Worm (Caenorhabditis elegans) whole organism, midembryonic: ENCODE data around the gene dhs-8.
A peak's percentile ranks its signal among the peaks of the same experiment; 100 is the strongest.

ENCODE experiments used
- T22C8.4 ChIP-seq: fragments of 200-800 bp; sonication (Bioruptor generic); IDR thresholded peaks from 2 replicates; pipeline ENCODE4 v1.3.6; 2022; ENCODE audit warnings: missing genetic modification characterization, missing compliant biosample characterization
- cog-1 ChIP-seq: sonication (generic microtip); optimal IDR thresholded peaks from 2 replicates; lab custom pipeline; 2016; ENCODE audit warnings: missing genetic modification characterization, missing compliant biosample characterization
- flt-1 ChIP-seq: fragments of 200-800 bp; sonication (Bioruptor generic); IDR thresholded peaks from 2 replicates; pipeline ENCODE4 v1.3.6; 2022; ENCODE audit warnings: missing genetic modification characterization, missing compliant biosample characterization
- klf-2 ChIP-seq: fragments of 200-800 bp; sonication (Bioruptor generic); conservative IDR thresholded peaks from 2 replicates; pipeline ENCODE4 v1.3.6; 2022; ENCODE audit warnings: missing genetic modification reagents, missing genetic modification characterization, missing compliant biosample characterization
- med-1 ChIP-seq: sonication (generic microtip); optimal IDR thresholded peaks from 2 replicates; lab custom pipeline; 2017; ENCODE audit warnings: missing genetic modification characterization, mild to moderate bottlenecking, missing compliant biosample characterization, antibody characterized with exemption, missing genetic modification reagents; ENCODE audit not compliant: insufficient read depth
- ref-1 ChIP-seq: fragments of 200-800 bp; sonication (Bioruptor generic); conservative IDR thresholded peaks from 2 replicates; pipeline ENCODE4 v1.3.6; 2022; ENCODE audit warnings: missing genetic modification reagents, missing genetic modification characterization, missing compliant biosample characterization
- tab-1 ChIP-seq: fragments of 200-800 bp; sonication (Bioruptor generic); IDR thresholded peaks from 2 replicates; pipeline ENCODE4 v1.3.6; 2022; ENCODE audit warnings: missing genetic modification characterization, missing compliant biosample characterization
- ztf-23 ChIP-seq: fragments of 200-800 bp; sonication (Bioruptor generic); IDR thresholded peaks from 2 replicates; pipeline ENCODE4 v1.3.6; 2022; ENCODE audit warnings: missing genetic modification reagents, missing genetic modification characterization, missing compliant biosample characterization
- ztf-29 ChIP-seq: fragments of 200-800 bp; sonication (Bioruptor generic); IDR thresholded peaks from 2 replicates; pipeline ENCODE4 v1.3.6; 2022; ENCODE audit warnings: missing genetic modification reagents, missing genetic modification characterization, missing compliant biosample characterization

dhs-8 gene

DNA sequence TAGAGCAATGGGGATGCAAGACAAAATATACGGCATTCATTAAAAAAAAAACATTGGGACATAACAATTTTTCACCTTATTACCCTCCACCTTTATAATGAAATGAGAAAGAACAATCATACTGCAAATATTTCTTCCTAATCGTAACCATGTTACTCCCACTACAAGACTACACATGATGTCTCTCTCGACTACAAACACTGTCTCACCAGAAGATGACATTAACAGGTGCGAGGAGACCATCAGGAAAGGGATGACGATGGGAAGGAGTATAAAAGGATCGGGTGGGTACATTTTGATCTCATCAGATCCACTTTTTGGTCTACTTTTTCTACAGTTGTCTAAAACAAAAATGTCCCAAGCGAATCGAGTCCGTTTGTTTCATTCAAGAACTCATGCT lies at the start of gene dhs-8:
dhs-8 (plus strand) TSS at position 179 of the 400 bp plus-strand sequence.
- TF ChIP-seq klf-2 (GFP tag; lab: Robert Waterston, UW), result no peak
- no peak for TF ChIP-seq T22C8.4
- no peak for TF ChIP-seq med-1 (GFP tag; lab: Kevin White, UChicago)
- no peak for TF ChIP-seq ref-1
- no peak for TF ChIP-seq ztf-23 (GFP tag; lab: Robert Waterston, UW)
- no peak for TF ChIP-seq cog-1
- no peak for TF ChIP-seq ztf-29
- no peak for TF ChIP-seq tab-1 (GFP tag; lab: Robert Waterston, UW)
- no peak for TF ChIP-seq flt-1 (GFP tag; lab: Robert Waterston, UW)

DNA sequence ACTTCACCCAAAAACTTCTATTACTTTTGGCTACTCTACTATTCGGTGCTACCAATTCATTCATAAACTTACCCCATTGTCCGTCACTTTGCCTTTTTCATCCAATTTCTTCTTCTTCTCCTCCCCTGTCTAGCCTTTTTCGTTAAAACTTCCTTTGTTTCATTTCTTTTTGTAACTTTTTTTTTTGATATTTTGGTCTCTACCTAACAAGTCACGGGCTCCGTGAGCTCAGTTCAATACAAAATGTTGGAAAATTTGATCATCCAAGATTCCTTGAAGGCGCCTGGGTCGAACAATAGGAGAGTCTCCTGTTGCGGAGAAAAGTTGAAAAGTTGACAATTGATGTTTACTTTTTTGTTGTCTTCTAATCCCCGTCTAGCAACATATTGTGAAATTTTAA lies 45.9 kb upstream of the dhs-8 start:
- TF ChIP-seq ref-1, result no peak
- no peak for TF ChIP-seq ztf-23 (GFP tag; lab: Robert Waterston, UW)

DNA sequence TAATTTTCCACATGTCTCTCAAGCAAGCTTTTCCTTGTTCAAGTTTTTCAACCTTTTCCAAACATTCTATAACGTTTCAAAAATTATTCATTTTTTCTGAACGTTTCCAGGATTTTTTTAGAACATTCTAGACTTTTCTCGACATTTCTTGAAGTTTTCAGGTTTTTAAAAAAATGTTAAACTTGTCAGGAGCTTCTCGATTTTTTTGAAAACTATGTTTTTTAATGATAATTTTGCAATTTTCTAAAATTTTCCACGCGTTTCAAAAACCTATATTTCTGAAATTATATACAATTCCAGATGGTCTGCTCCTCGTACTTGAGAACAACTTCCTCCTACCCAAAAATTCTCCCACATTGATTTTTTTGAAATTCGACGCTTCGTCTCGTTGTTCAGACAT lies 42.5 kb upstream of the dhs-8 start, which contains the start of gene dmsr-6:
dmsr-6 (plus strand) TSS at position 301 of the 400 bp plus-strand sequence.
- TF ChIP-seq ztf-29, result no peak
- no peak for TF ChIP-seq ztf-23 (GFP tag; lab: Robert Waterston, UW)
- TF ChIP-seq ref-1, result no peak
- TF ChIP-seq cog-1, result no peak
- no peak for TF ChIP-seq T22C8.4
- no peak for TF ChIP-seq tab-1 (GFP tag; lab: Robert Waterston, UW)
- TF ChIP-seq klf-2 (GFP tag; lab: Robert Waterston, UW), result no peak
- no peak for TF ChIP-seq flt-1 (GFP tag; lab: Robert Waterston, UW)
- no peak for TF ChIP-seq med-1 (GFP tag; lab: Kevin White, UChicago)

DNA sequence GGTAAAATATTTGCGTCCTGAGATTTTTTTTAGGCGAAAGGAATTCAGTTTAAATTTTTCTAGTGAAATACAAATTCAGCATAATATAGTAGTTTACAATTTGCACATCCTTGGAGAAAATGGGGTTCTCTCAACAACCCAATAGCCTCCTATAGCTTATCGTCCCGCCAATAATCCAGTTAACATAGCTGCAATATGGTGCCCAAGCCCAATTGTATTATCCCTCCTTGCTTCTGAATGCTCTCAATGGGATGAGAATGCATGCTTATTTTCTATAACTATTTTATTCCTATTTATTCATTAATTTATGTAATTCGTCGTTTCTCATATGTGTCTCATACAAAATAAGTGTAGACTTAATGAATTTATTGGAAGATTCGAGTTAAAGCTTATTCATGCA lies 27.8 kb upstream of the dhs-8 start:
- no peak for TF ChIP-seq T22C8.4
- no peak for TF ChIP-seq ztf-23 (GFP tag; lab: Robert Waterston, UW)
- TF ChIP-seq tab-1 (GFP tag; lab: Robert Waterston, UW), result no peak
- TF ChIP-seq cog-1, result no peak
- no peak for TF ChIP-seq ref-1
- no peak for TF ChIP-seq med-1 (GFP tag; lab: Kevin White, UChicago)
- no peak for TF ChIP-seq ztf-29
- TF ChIP-seq klf-2 (GFP tag; lab: Robert Waterston, UW), result no peak

ce11 chrII:14474700-14475099 lies 23.1 kb upstream of the dhs-8 start:
- TF ChIP-seq klf-2 (GFP tag; lab: Robert Waterston, UW) (no peak), tab-1 (GFP tag; lab: Robert Waterston, UW) (peak; percentile 64; the same call in 1 of the 2 replicates), ztf-29 (no peak), med-1 (GFP tag; lab: Kevin White, UChicago) (no peak), ztf-23 (GFP tag; lab: Robert Waterston, UW) (no peak), flt-1 (GFP tag; lab: Robert Waterston, UW) (peak; percentile 81), T22C8.4 (no peak), cog-1 (no peak), ref-1 (no peak)

DNA sequence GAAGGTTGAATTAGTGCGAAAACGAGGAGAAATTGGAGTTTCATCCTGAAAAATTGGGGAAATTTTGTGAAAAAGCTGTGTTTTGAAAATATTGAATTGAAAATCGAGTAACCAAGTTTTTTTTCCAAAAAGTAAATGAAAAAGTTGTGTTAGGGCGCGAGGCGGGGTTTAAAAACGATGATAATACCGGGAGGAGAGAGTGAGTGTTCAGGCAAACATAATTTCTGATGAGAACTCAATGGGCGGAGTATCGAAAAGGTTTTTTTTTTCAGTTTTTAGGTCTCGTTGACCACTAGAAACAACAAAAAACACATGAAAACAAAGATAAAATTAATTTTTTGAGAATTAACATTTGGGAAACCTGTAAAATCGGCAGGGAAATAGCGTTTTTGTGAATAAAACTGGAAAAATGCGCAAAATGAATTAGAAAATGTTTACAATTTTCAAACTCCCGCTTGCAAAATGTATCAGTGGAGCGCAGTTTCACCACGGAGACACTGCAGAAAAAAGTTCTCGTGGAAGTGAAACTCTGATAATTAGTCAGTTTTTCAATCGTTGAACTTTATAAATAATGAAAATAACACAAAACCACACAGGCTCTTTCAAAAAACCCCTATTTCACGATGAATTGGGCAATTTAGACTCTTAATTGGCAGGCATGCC lies 18.1 kb upstream of the dhs-8 start, which contains the start of gene C13B4.1:
C13B4.1 (minus strand) TSS at position 51 of the 663 bp plus-strand sequence.
- TF ChIP-seq ztf-23 (GFP tag; lab: Robert Waterston, UW) (0 out of 2 replicates have a peak, but pooled peaks have one; percentile 9), tab-1 (GFP tag; lab: Robert Waterston, UW) (no peak)

- TF ChIP-seq ztf-23 (GFP tag; lab: Robert Waterston, UW), result no peak
- TF ChIP-seq flt-1 (GFP tag; lab: Robert Waterston, UW), result no peak
- TF ChIP-seq cog-1, result no peak
- TF ChIP-seq T22C8.4, result no peak
- TF ChIP-seq ref-1, result no peak
- no peak for TF ChIP-seq med-1 (GFP tag; lab: Kevin White, UChicago)
- no peak for TF ChIP-seq tab-1 (GFP tag; lab: Robert Waterston, UW)
- TF ChIP-seq ztf-29, result no peak
- no peak for TF ChIP-seq klf-2 (GFP tag; lab: Robert Waterston, UW)
These were observed 17.1 kb upstream of the dhs-8 start for ce11 chrII:14480772-14481171.

DNA sequence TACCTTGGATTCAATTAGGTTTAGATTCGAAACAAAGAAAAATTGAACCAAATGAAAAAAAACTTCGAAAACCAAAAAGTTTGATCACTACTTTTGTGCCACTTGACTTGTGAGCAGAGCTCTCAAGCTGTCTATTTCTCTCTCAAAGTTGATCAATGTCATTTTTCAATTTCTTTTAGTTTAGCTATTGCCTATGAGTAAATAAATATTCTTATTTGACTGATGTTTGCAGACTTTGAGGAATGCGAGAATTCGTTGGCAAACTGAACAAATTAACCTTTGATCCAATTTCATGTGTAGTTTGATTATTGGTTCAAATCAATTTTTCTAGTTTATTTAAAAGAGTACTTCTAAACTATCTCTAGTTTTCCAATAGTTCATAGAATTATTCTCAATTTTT lies 14.0 kb upstream of the dhs-8 start:
- no peak for TF ChIP-seq ztf-29
- TF ChIP-seq ztf-23 (GFP tag; lab: Robert Waterston, UW), result no peak
- no peak for TF ChIP-seq T22C8.4
- TF ChIP-seq med-1 (GFP tag; lab: Kevin White, UChicago), result no peak
- TF ChIP-seq tab-1 (GFP tag; lab: Robert Waterston, UW), result no peak
- TF ChIP-seq klf-2 (GFP tag; lab: Robert Waterston, UW), result no peak
- no peak for TF ChIP-seq ref-1
- TF ChIP-seq cog-1, result no peak
- TF ChIP-seq flt-1 (GFP tag; lab: Robert Waterston, UW), result no peak

ce11 chrII:14488661-14489060 lies 9.2 kb upstream of the dhs-8 start, which contains the start of gene usp-14:
TSS of gene usp-14 (minus strand) at chrII:14488688.
- TF ChIP-seq ref-1 (no peak), klf-2 (GFP tag; lab: Robert Waterston, UW) (no peak), ztf-29 (no peak), med-1 (GFP tag; lab: Kevin White, UChicago) (no peak), cog-1 (no peak), T22C8.4 (no peak), ztf-23 (GFP tag; lab: Robert Waterston, UW) (peak; percentile 62; the same call in 1 of the 2 replicates)

ce11 chrII:14489407-14489806 lies 8.4 kb upstream of the dhs-8 start, which contains the start of gene vnut-1:
TSS of gene vnut-1 (plus strand) at chrII:14489802.
- no peak for TF ChIP-seq tab-1 (GFP tag; lab: Robert Waterston, UW)
- no peak for TF ChIP-seq ztf-29
- no peak for TF ChIP-seq T22C8.4
- TF ChIP-seq flt-1 (GFP tag; lab: Robert Waterston, UW), result 0 out of 2 replicates have a peak, but pooled peaks have one; percentile 24
- TF ChIP-seq cog-1, result no peak
